Fruit fly (Drosophila melanogaster) whole organism, embryonic: ENCODE results near the gene Invadolysin.

Source experiments
- Adf1 ChIP-seq: fragments of 200-800 bp; sonication (Bioruptor generic); IDR thresholded peaks from 2 replicates; pipeline ENCODE4 v1.3.6; 2022; ENCODE audit warnings: missing biosample characterization, missing genetic modification characterization
- Bdp1 ChIP-seq: fragments of 200-800 bp; sonication (Bioruptor generic); optimal IDR thresholded peaks from 3 replicates; lab custom pipeline; 2016; ENCODE audit warnings: missing biosample characterization, missing genetic modification characterization
- Bgb ChIP-seq: fragments of 200-800 bp; sonication (Bioruptor generic); IDR thresholded peaks from 2 replicates; pipeline ENCODE4 v1.3.6; 2022; ENCODE audit warnings: missing biosample characterization, missing genetic modification characterization; ENCODE audit not compliant: partially characterized antibody
- CG10274 ChIP-seq: fragments of 200-800 bp; sonication (Bioruptor generic); optimal IDR thresholded peaks from 3 replicates; lab custom pipeline; 2017; ENCODE audit warnings: missing biosample characterization, mild to moderate bottlenecking, missing genetic modification characterization
- CG10543 ChIP-seq: fragments of 200-800 bp; sonication (Bioruptor generic); optimal IDR thresholded peaks from 3 replicates; lab custom pipeline; 2017; ENCODE audit warnings: missing biosample characterization, mild to moderate bottlenecking, missing genetic modification characterization, moderate library complexity
- CG11398 ChIP-seq: fragments of 200-800 bp; sonication (Bioruptor generic); optimal IDR thresholded peaks from 2 replicates; lab custom pipeline; 2016; ENCODE audit warnings: missing biosample characterization, missing genetic modification characterization
- CG12155 ChIP-seq: fragments of 200-800 bp; sonication (Bioruptor generic); optimal IDR thresholded peaks from 3 replicates; lab custom pipeline; 2016; ENCODE audit warnings: missing biosample characterization, missing genetic modification characterization
- CG12744 ChIP-seq: fragments of 200-800 bp; sonication (Bioruptor generic); optimal IDR thresholded peaks from 2 replicates; lab custom pipeline; 2016; ENCODE audit warnings: missing biosample characterization, missing genetic modification characterization
- CG14710 ChIP-seq: fragments of 200-800 bp; sonication (Bioruptor generic); optimal IDR thresholded peaks from 3 replicates; lab custom pipeline; 2019; ENCODE audit warnings: missing biosample characterization, mild to moderate bottlenecking, missing genetic modification characterization, moderate library complexity
- CG14965 ChIP-seq: fragments of 200-800 bp; sonication (Bioruptor generic); optimal IDR thresholded peaks from 2 replicates; lab custom pipeline; 2016; ENCODE audit warnings: missing biosample characterization, missing genetic modification characterization, borderline replicate concordance
- CG1529 ChIP-seq: fragments of 200-800 bp; sonication (Bioruptor generic); optimal IDR thresholded peaks from 3 replicates; lab custom pipeline; 2018; ENCODE audit warnings: missing biosample characterization, missing genetic modification characterization
- CG16815 ChIP-seq: fragments of 200-800 bp; sonication (Bioruptor generic); optimal IDR thresholded peaks from 3 replicates; lab custom pipeline; 2017; ENCODE audit warnings: missing biosample characterization, mild to moderate bottlenecking, missing genetic modification characterization
- CG17385 ChIP-seq: fragments of 200-800 bp; sonication (Bioruptor generic); optimal IDR thresholded peaks from 3 replicates; lab custom pipeline; 2018; ENCODE audit warnings: missing biosample characterization, mild to moderate bottlenecking, missing genetic modification characterization
- CG1832 ChIP-seq: fragments of 200-800 bp; sonication (Bioruptor generic); optimal IDR thresholded peaks from 2 replicates; lab custom pipeline; 2017; ENCODE audit warnings: missing biosample characterization, mild to moderate bottlenecking, missing genetic modification characterization, inconsistent platforms
- CG18476 ChIP-seq: fragments of 200-800 bp; sonication (Bioruptor generic); optimal IDR thresholded peaks from 2 replicates; lab custom pipeline; 2016; ENCODE audit warnings: missing biosample characterization, mild to moderate bottlenecking, missing genetic modification characterization
- CG2678 ChIP-seq: fragments of 200-800 bp; sonication (Bioruptor generic); optimal IDR thresholded peaks from 3 replicates; lab custom pipeline; 2019; ENCODE audit warnings: missing biosample characterization, mild to moderate bottlenecking, missing genetic modification characterization, moderate library complexity
- CG7556 ChIP-seq: fragments of 200-800 bp; sonication (Bioruptor generic); optimal IDR thresholded peaks from 2 replicates; lab custom pipeline; 2017; ENCODE audit warnings: missing biosample characterization, mild to moderate bottlenecking, missing genetic modification characterization
- CG7839 ChIP-seq: fragments of 200-800 bp; sonication (Bioruptor generic); optimal IDR thresholded peaks from 3 replicates; lab custom pipeline; 2018; ENCODE audit warnings: missing biosample characterization, mild to moderate bottlenecking, missing genetic modification characterization, moderate library complexity
- CG7928 ChIP-seq: fragments of 200-800 bp; sonication (Bioruptor generic); optimal IDR thresholded peaks from 2 replicates; lab custom pipeline; 2017; ENCODE audit warnings: missing biosample characterization, mild to moderate bottlenecking, missing genetic modification characterization
- CG8478 ChIP-seq: fragments of >200 bp; optimal IDR thresholded peaks from 2 replicates; lab custom pipeline; 2018
- CG9876 ChIP-seq: fragments of 200-800 bp; sonication (Bioruptor generic); optimal IDR thresholded peaks from 2 replicates; lab custom pipeline; 2016; ENCODE audit warnings: missing biosample characterization, missing genetic modification characterization
- CoRest ChIP-seq: fragments of 200-800 bp; sonication (Bioruptor generic); optimal IDR thresholded peaks from 3 replicates; lab custom pipeline; 2018; ENCODE audit warnings: missing biosample characterization, mild to moderate bottlenecking, missing genetic modification characterization, moderate library complexity
- Doc2 ChIP-seq: fragments of 200-800 bp; sonication (Bioruptor generic); IDR thresholded peaks from 2 replicates; pipeline ENCODE4 v1.3.6; 2022; ENCODE audit warnings: missing biosample characterization, missing genetic modification characterization
- E2f1 ChIP-seq: fragments of 200-800 bp; sonication (Bioruptor generic); IDR thresholded peaks from 2 replicates; pipeline ENCODE4 v1.3.6; 2022; ENCODE audit warnings: missing biosample characterization, missing genetic modification characterization
- Fer3 ChIP-seq: fragments of 200-800 bp; sonication (Bioruptor generic); optimal IDR thresholded peaks from 2 replicates; lab custom pipeline; 2018; ENCODE audit warnings: missing biosample characterization, mild to moderate bottlenecking, missing genetic modification characterization, moderate library complexity
- Hmr ChIP-seq: fragments of 200-800 bp; sonication (Bioruptor generic); optimal IDR thresholded peaks from 3 replicates; lab custom pipeline; 2017; ENCODE audit warnings: mild to moderate bottlenecking, missing biosample characterization, missing genetic modification reagents, missing genetic modification characterization
- Max ChIP-seq: fragments of 200-800 bp; sonication (Bioruptor generic); optimal IDR thresholded peaks from 2 replicates; lab custom pipeline; 2016; ENCODE audit warnings: missing biosample characterization, mild to moderate bottlenecking, missing genetic modification characterization
- NC2β ChIP-seq: fragments of 200-800 bp; sonication (Bioruptor generic); optimal IDR thresholded peaks from 2 replicates; lab custom pipeline; 2016; ENCODE audit warnings: missing biosample characterization, missing genetic modification characterization
- NfI ChIP-seq: fragments of 200-800 bp; sonication (Bioruptor generic); optimal IDR thresholded peaks from 3 replicates; lab custom pipeline; 2018; ENCODE audit warnings: missing biosample characterization, mild to moderate bottlenecking, missing genetic modification characterization, moderate library complexity
- Optix ChIP-seq: fragments of 200-800 bp; sonication (Bioruptor generic); IDR thresholded peaks from 3 replicates; pipeline ENCODE4 v1.3.6; 2022; ENCODE audit warnings: missing biosample characterization, missing genetic modification characterization
- PHDP ChIP-seq: fragments of 200-800 bp; sonication (Bioruptor generic); optimal IDR thresholded peaks from 3 replicates; lab custom pipeline; 2018; ENCODE audit warnings: missing biosample characterization, mild to moderate bottlenecking, missing genetic modification characterization, moderate library complexity
- Poxn ChIP-seq: fragments of 200-800 bp; sonication (Bioruptor generic); IDR thresholded peaks from 2 replicates; pipeline ENCODE4 v1.3.6; 2022; ENCODE audit warnings: missing biosample characterization, missing genetic modification characterization
- Stat92E ChIP-seq, 3 experiments: fragments of >200 bp in 2 of 3; fragments of 200-800 bp in 1 of 3; sonication (Bioruptor generic) in 1 of 3; optimal IDR thresholded peaks; 2 replicates each; lab custom pipeline; 2017 to 2019; ENCODE audit warnings: missing biosample characterization in 3 of 3, missing genetic modification characterization in 3 of 3, mild to moderate bottlenecking in 1 of 3, moderate library complexity in 1 of 3
- Usf ChIP-seq: fragments of 200-800 bp; sonication (Bioruptor generic); optimal IDR thresholded peaks from 2 replicates; lab custom pipeline; 2017; ENCODE audit warnings: missing genotype, missing biosample characterization, missing genetic modification characterization
- bab2 ChIP-seq: fragments of 200-800 bp; sonication (Bioruptor generic); optimal IDR thresholded peaks from 2 replicates; lab custom pipeline; 2016; ENCODE audit warnings: missing biosample characterization, missing genetic modification characterization
- caup ChIP-seq: fragments of 200-800 bp; sonication (Bioruptor generic); optimal IDR thresholded peaks from 3 replicates; lab custom pipeline; 2017; ENCODE audit warnings: missing biosample characterization, mild to moderate bottlenecking, missing genetic modification characterization, moderate library complexity; ENCODE audit not compliant: severe bottlenecking
- cg ChIP-seq: fragments of 200-800 bp; sonication (Bioruptor generic); optimal IDR thresholded peaks from 3 replicates; lab custom pipeline; 2019; ENCODE audit warnings: missing biosample characterization, mild to moderate bottlenecking, missing genetic modification characterization, moderate library complexity
- ci ChIP-seq: fragments of 200-800 bp; sonication (Bioruptor generic); IDR thresholded peaks from 3 replicates; pipeline ENCODE4 v1.3.6; 2022; ENCODE audit warnings: missing biosample characterization, missing genetic modification characterization
- dpn ChIP-seq, 2 experiments: fragments of 200-800 bp; sonication (Bioruptor generic); optimal IDR thresholded peaks; 3 replicates each; lab custom pipeline; 2016; ENCODE audit warnings: missing biosample characterization in 2 of 2, missing genetic modification characterization in 2 of 2
- gcm ChIP-seq: fragments of 200-800 bp; sonication (Bioruptor generic); optimal IDR thresholded peaks from 2 replicates; lab custom pipeline; 2019; ENCODE audit warnings: missing biosample characterization, mild to moderate bottlenecking, missing genetic modification characterization, moderate library complexity
- kah ChIP-seq: fragments of 200-800 bp; sonication (Bioruptor generic); optimal IDR thresholded peaks from 2 replicates; lab custom pipeline; 2018; ENCODE audit warnings: missing biosample characterization, mild to moderate bottlenecking, missing genetic modification characterization
- klu ChIP-seq: fragments of 200-800 bp; sonication (Bioruptor generic); IDR thresholded peaks from 2 replicates; pipeline ENCODE4 v1.3.6; 2022; ENCODE audit warnings: missing biosample characterization, missing genetic modification characterization
- p53 ChIP-seq: fragments of 200-800 bp; sonication (Bioruptor generic); optimal IDR thresholded peaks from 2 replicates; lab custom pipeline; 2016; ENCODE audit warnings: missing biosample characterization, missing genetic modification characterization
- pum ChIP-seq: fragments of 200-800 bp; sonication (Bioruptor generic); optimal IDR thresholded peaks from 2 replicates; lab custom pipeline; 2016; ENCODE audit warnings: missing biosample characterization, missing genetic modification characterization
- sisA ChIP-seq: fragments of 200-800 bp; sonication (Bioruptor generic); IDR thresholded peaks from 2 replicates; pipeline ENCODE4 v1.3.6; 2022; ENCODE audit warnings: missing biosample characterization, missing genetic modification characterization
- so ChIP-seq: fragments of 200-800 bp; sonication (Bioruptor generic); IDR thresholded peaks from 3 replicates; pipeline ENCODE4 v1.3.6; 2022; ENCODE audit warnings: missing biosample characterization, missing genetic modification characterization
- tin ChIP-seq: fragments of 200-800 bp; sonication (Bioruptor generic); optimal IDR thresholded peaks from 3 replicates; lab custom pipeline; 2016; ENCODE audit warnings: missing biosample characterization, missing genetic modification characterization
- tll ChIP-seq, 2 experiments: fragments of 200-800 bp in 1 of 2; fragments of >200 bp in 1 of 2; sonication (Bioruptor generic) in 1 of 2; optimal IDR thresholded peaks; 2 replicates each; lab custom pipeline; 2017 to 2019; ENCODE audit warnings: missing biosample characterization in 2 of 2, missing genetic modification characterization in 2 of 2, mild to moderate bottlenecking in 1 of 2, moderate library complexity in 1 of 2
- toy ChIP-seq: fragments of 200-800 bp; sonication (Bioruptor generic); IDR thresholded peaks from 2 replicates; pipeline ENCODE4 v1.3.6; 2022; ENCODE audit warnings: missing biosample characterization, missing genetic modification characterization
- zen ChIP-seq: fragments of 200-800 bp; sonication (Bioruptor generic); optimal IDR thresholded peaks from 3 replicates; lab custom pipeline; 2018; ENCODE audit warnings: missing biosample characterization, mild to moderate bottlenecking, missing genetic modification characterization, moderate library complexity
- zfh2 ChIP-seq: fragments of 200-800 bp; sonication (Bioruptor generic); optimal IDR thresholded peaks from 2 replicates; lab custom pipeline; 2016; ENCODE audit warnings: missing biosample characterization, missing genetic modification characterization

Invadolysin gene

DNA sequence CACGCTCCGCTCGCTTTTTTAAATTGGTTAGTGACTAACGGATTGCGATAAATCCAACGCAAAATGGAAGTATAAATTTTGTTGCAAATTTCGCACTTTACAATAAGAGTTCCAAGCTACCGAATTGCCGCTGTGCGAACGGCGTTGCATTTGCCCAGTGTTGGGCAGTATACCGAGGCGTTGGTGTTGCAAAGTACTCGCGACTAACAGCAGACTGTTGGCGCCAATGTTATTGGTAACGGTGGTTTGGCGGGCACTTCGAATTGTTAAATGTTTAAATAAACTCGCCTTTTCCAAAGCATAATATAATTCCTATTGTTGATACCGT lies 10.2 kb upstream of the Invadolysin start (continued):
- TF ChIP-seq CG17385 (GFP tag; lab: Kevin White, UChicago): no peak
- no peak for TF ChIP-seq CG14965
- peak; percentile 5 for TF ChIP-seq CG7839
- TF ChIP-seq zen (tag; lab: Kevin White, UChicago): no peak
- TF ChIP-seq Doc2 (GFP tag; lab: Robert Waterston, UW): no peak
- no peak for TF ChIP-seq CG16815
- TF ChIP-seq CG8478 (lab: Kevin White, UChicago): no peak
- peak; percentile 10 for TF ChIP-seq CG7556 (GFP tag; lab: Kevin White, UChicago)
- TF ChIP-seq tll (GFP tag; optimal IDR thresholded peaks at IDR 0.05; lab: Kevin White, UChicago): no peak
- TF ChIP-seq CG12744 (GFP tag; lab: Kevin White, UChicago): no peak
- no peak for TF ChIP-seq NC2β (GFP tag; lab: Kevin White, UChicago)
- TF ChIP-seq CG7928: no peak
- TF ChIP-seq CG1529 (GFP tag; lab: Kevin White, UChicago): no peak
- no peak for TF ChIP-seq Max (GFP tag; lab: Kevin White, UChicago)
- TF ChIP-seq Adf1 (GFP tag; lab: Robert Waterston, UW): peak; percentile 22; the same call in 1 of the 2 replicates
- peak; percentile 33 for TF ChIP-seq CG12155 (GFP tag; lab: Kevin White, UChicago)
- no peak for TF ChIP-seq gcm (GFP tag; lab: Kevin White, UChicago)
- TF ChIP-seq pum: peak; percentile 16
- TF ChIP-seq so (GFP tag; lab: Robert Waterston, UW): no peak
- TF ChIP-seq CG14710 (tag; lab: Kevin White, UChicago): peak; percentile 31
- no peak for TF ChIP-seq bab2 (GFP tag; lab: Kevin White, UChicago)
- no peak for TF ChIP-seq Poxn (GFP tag; lab: Robert Waterston, UW)
- peak; percentile 29; the same call in 1 of the 2 replicates for TF ChIP-seq E2f1
- TF ChIP-seq cg (GFP tag; lab: Kevin White, UChicago): no peak
- TF ChIP-seq CG11398 (GFP tag; lab: Kevin White, UChicago): no peak
- peak; percentile 35; the same call in 1 of the 2 replicates for TF ChIP-seq Bgb (GFP tag; lab: Robert Waterston, UW)
- TF ChIP-seq toy: no peak
- TF ChIP-seq CG2678 (tag; lab: Kevin White, UChicago): no peak
- peak in 1 of 3 experiments; percentile 18 for TF ChIP-seq Stat92E (GFP tag; optimal IDR thresholded peaks at IDR 0.05; lab: Kevin White, UChicago)
- TF ChIP-seq dpn (GFP tag; optimal IDR thresholded peaks at IDR 0.05; lab: Kevin White, UChicago): peak; percentile 50 to 61
- TF ChIP-seq klu (GFP tag; lab: Robert Waterston, UW): no peak
- peak; percentile 11 for TF ChIP-seq CoRest (tag; lab: Kevin White, UChicago)
- peak; percentile 71 for TF ChIP-seq caup (GFP tag; lab: Kevin White, UChicago)
- no peak for TF ChIP-seq p53 (GFP tag; lab: Kevin White, UChicago)
- TF ChIP-seq NfI: peak; percentile 57
- peak; percentile 74 for TF ChIP-seq zfh2 (GFP tag; lab: Kevin White, UChicago)
- TF ChIP-seq PHDP (tag; lab: Kevin White, UChicago): peak; percentile 0
- no peak for TF ChIP-seq CG18476 (GFP tag; lab: Kevin White, UChicago)
- TF ChIP-seq tin: peak; percentile 48
- peak; percentile 43 for TF ChIP-seq Fer3 (tag; lab: Kevin White, UChicago)
- TF ChIP-seq CG1832 (GFP tag; lab: Kevin White, UChicago): no peak
- no peak for TF ChIP-seq sisA (GFP tag; lab: Robert Waterston, UW)
- no peak for TF ChIP-seq CG9876 (GFP tag; lab: Kevin White, UChicago)
- TF ChIP-seq Bdp1: no peak
- peak; percentile 56; the same call in 2 of the 3 replicates for TF ChIP-seq ci (GFP tag; lab: Robert Waterston, UW)
- no peak for TF ChIP-seq kah (GFP tag; lab: Kevin White, UChicago)
- peak; percentile 59 for TF ChIP-seq Hmr
- no peak for TF ChIP-seq Optix
- TF ChIP-seq CG10543 (GFP tag; lab: Kevin White, UChicago): peak; percentile 15
- TF ChIP-seq CG10274 (GFP tag; lab: Kevin White, UChicago): no peak
- TF ChIP-seq Usf: no peak
